Fruit fly (Drosophila melanogaster) whole organism, embryonic: ENCODE measurements around the gene Ids.

Experiments used
- Asciz ChIP-seq: fragments of 200-800 bp; sonication (Bioruptor generic); optimal IDR thresholded peaks from 2 replicates; lab custom pipeline; 2017; ENCODE audit warnings: missing biosample characterization, mild to moderate bottlenecking, missing genetic modification characterization, missing genetic modification reagents
- Bgb ChIP-seq: fragments of 200-800 bp; sonication (Bioruptor generic); IDR thresholded peaks from 2 replicates; pipeline ENCODE4 v1.3.6; 2022; ENCODE audit warnings: missing biosample characterization, missing genetic modification characterization; ENCODE audit not compliant: partially characterized antibody
- Blimp-1 ChIP-seq: fragments of 200-800 bp; sonication (Bioruptor generic); optimal IDR thresholded peaks from 3 replicates; lab custom pipeline; 2018; ENCODE audit warnings: missing biosample characterization, missing genetic modification characterization, mild to moderate bottlenecking, moderate library complexity, missing genetic modification reagents
- CG10366 ChIP-seq: fragments of 200-800 bp; sonication (Bioruptor generic); IDR thresholded peaks from 2 replicates; pipeline ENCODE4 v1.3.6; 2022; ENCODE audit warnings: missing biosample characterization, missing genetic modification characterization
- CG10462 ChIP-seq: fragments of 200-800 bp; sonication (Bioruptor generic); optimal IDR thresholded peaks from 2 replicates; lab custom pipeline; 2016; ENCODE audit warnings: missing biosample characterization, missing genetic modification characterization
- CG10543 ChIP-seq: fragments of 200-800 bp; sonication (Bioruptor generic); optimal IDR thresholded peaks from 3 replicates; lab custom pipeline; 2017; ENCODE audit warnings: missing biosample characterization, mild to moderate bottlenecking, missing genetic modification characterization, moderate library complexity
- CG11695 ChIP-seq: fragments of 200-800 bp; sonication (Bioruptor generic); IDR thresholded peaks from 3 replicates; pipeline ENCODE4 v1.3.6; 2022; ENCODE audit warnings: missing biosample characterization, missing genetic modification characterization
- CG12071 ChIP-seq: fragments of 200-800 bp; sonication (Bioruptor generic); optimal IDR thresholded peaks from 3 replicates; lab custom pipeline; 2018; ENCODE audit warnings: missing biosample characterization, mild to moderate bottlenecking, missing genetic modification characterization
- CG12219 ChIP-seq: fragments of 200-800 bp; sonication (Bioruptor generic); optimal IDR thresholded peaks from 3 replicates; lab custom pipeline; 2018; ENCODE audit warnings: missing biosample characterization, mild to moderate bottlenecking, missing genetic modification characterization
- CG12391 ChIP-seq: fragments of 200-800 bp; sonication (Bioruptor generic); optimal IDR thresholded peaks from 3 replicates; lab custom pipeline; 2018; ENCODE audit warnings: missing biosample characterization, mild to moderate bottlenecking, missing genetic modification characterization, moderate library complexity
- CG14710 ChIP-seq: fragments of 200-800 bp; sonication (Bioruptor generic); optimal IDR thresholded peaks from 3 replicates; lab custom pipeline; 2019; ENCODE audit warnings: missing biosample characterization, mild to moderate bottlenecking, missing genetic modification characterization, moderate library complexity
- CG1647 ChIP-seq: fragments of 200-800 bp; sonication (Bioruptor generic); optimal IDR thresholded peaks from 3 replicates; lab custom pipeline; 2016; ENCODE audit warnings: missing biosample characterization, missing genetic modification characterization
- CG30020 ChIP-seq: fragments of 200-800 bp; optimal IDR thresholded peaks from 2 replicates; lab custom pipeline; 2019; ENCODE audit warnings: missing biosample characterization, mild to moderate bottlenecking, missing genetic modification characterization, moderate library complexity
- CG30403 ChIP-seq: fragments of 200-800 bp; sonication (Bioruptor generic); optimal IDR thresholded peaks from 3 replicates; lab custom pipeline; 2016; ENCODE audit warnings: missing biosample characterization, missing genetic modification characterization
- CG6689 ChIP-seq: fragments of 200-800 bp; sonication (Bioruptor generic); IDR thresholded peaks from 2 replicates; pipeline ENCODE4 v1.3.6; 2022; ENCODE audit warnings: missing biosample characterization, missing genetic modification characterization
- CG6813 ChIP-seq: fragments of 200-800 bp; sonication (Bioruptor generic); optimal IDR thresholded peaks from 2 replicates; lab custom pipeline; 2017; ENCODE audit warnings: missing biosample characterization, missing genetic modification characterization, mild to moderate bottlenecking, moderate library complexity, missing genetic modification reagents
- CG8089 ChIP-seq: fragments of 200-800 bp; sonication (Bioruptor generic); optimal IDR thresholded peaks from 3 replicates; lab custom pipeline; 2016; ENCODE audit warnings: missing biosample characterization, missing genetic modification characterization
- CG8388 ChIP-seq: fragments of 200-800 bp; sonication (Bioruptor generic); optimal IDR thresholded peaks from 2 replicates; lab custom pipeline; 2019; ENCODE audit warnings: missing biosample characterization, mild to moderate bottlenecking, missing genetic modification characterization, moderate library complexity
- Camta ChIP-seq: fragments of 200-800 bp; sonication (Bioruptor generic); optimal IDR thresholded peaks from 2 replicates; lab custom pipeline; 2016; ENCODE audit warnings: missing biosample characterization, missing genetic modification characterization
- Chrac-16 ChIP-seq: fragments of 200-800 bp; sonication (Bioruptor generic); optimal IDR thresholded peaks from 3 replicates; lab custom pipeline; 2016; ENCODE audit warnings: missing biosample characterization, missing genetic modification characterization
- Doc3 ChIP-seq: fragments of 200-800 bp; sonication (Bioruptor generic); IDR thresholded peaks from 3 replicates; pipeline ENCODE4 v1.3.6; 2022; ENCODE audit warnings: missing biosample characterization, missing genetic modification characterization; ENCODE audit not compliant: partially characterized antibody
- Dref ChIP-seq: fragments of 200-800 bp; sonication (Bioruptor generic); IDR thresholded peaks from 2 replicates; pipeline ENCODE4 v1.3.6; 2022; ENCODE audit warnings: missing biosample characterization, missing genetic modification characterization
- HHEX ChIP-seq: fragments of 200-800 bp; sonication (Bioruptor generic); optimal IDR thresholded peaks from 3 replicates; lab custom pipeline; 2017; ENCODE audit warnings: missing biosample characterization, mild to moderate bottlenecking, missing genetic modification characterization, missing genetic modification reagents
- Hr78 ChIP-seq, 2 experiments: fragments of 200-800 bp in 1 of 2; fragments of >200 bp in 1 of 2; sonication (Bioruptor generic) in 1 of 2; optimal IDR thresholded peaks; 2 replicates each; lab custom pipeline; 2017 to 2019; ENCODE audit warnings: missing biosample characterization in 2 of 2, missing genetic modification characterization in 2 of 2, mild to moderate bottlenecking in 1 of 2, moderate library complexity in 1 of 2
- Med ChIP-seq: fragments of 200-800 bp; sonication (Bioruptor generic); peaks from one replicate; lab custom pipeline; 2016; ENCODE audit warnings: missing biosample characterization, missing genetic modification characterization, mild to moderate bottlenecking, inconsistent platforms, moderate library complexity
- Myb ChIP-seq: fragments of 200-800 bp; sonication (Bioruptor generic); optimal IDR thresholded peaks from 2 replicates; lab custom pipeline; 2016; ENCODE audit warnings: missing biosample characterization, missing genetic modification characterization
- Nf-YA ChIP-seq: fragments of 200-800 bp; sonication (Bioruptor generic); IDR thresholded peaks from 2 replicates; pipeline ENCODE4 v1.3.6; 2022; ENCODE audit warnings: missing biosample characterization, missing genetic modification characterization
- Oli ChIP-seq: fragments of 200-800 bp; sonication (Bioruptor generic); optimal IDR thresholded peaks from 2 replicates; lab custom pipeline; 2018; ENCODE audit warnings: missing biosample characterization, mild to moderate bottlenecking, missing genetic modification characterization, moderate library complexity
- Scr ChIP-seq: fragments of 200-800 bp; sonication (Bioruptor generic); IDR thresholded peaks from 2 replicates; pipeline ENCODE4 v1.3.6; 2022; ENCODE audit warnings: missing biosample characterization, missing genetic modification characterization; ENCODE audit not compliant: partially characterized antibody
- Sox102F ChIP-seq: fragments of 200-800 bp; sonication (Bioruptor generic); optimal IDR thresholded peaks from 2 replicates; lab custom pipeline; 2018; ENCODE audit warnings: missing biosample characterization, mild to moderate bottlenecking, missing genetic modification characterization, moderate library complexity
- Spps ChIP-seq: fragments of 200-800 bp; sonication (Bioruptor generic); optimal IDR thresholded peaks from 2 replicates; lab custom pipeline; 2018; ENCODE audit warnings: missing biosample characterization, mild to moderate bottlenecking, missing genetic modification characterization
- Ssrp ChIP-seq: fragments of 200-800 bp; sonication (Bioruptor generic); optimal IDR thresholded peaks from 2 replicates; lab custom pipeline; 2018; ENCODE audit warnings: missing biosample characterization, mild to moderate bottlenecking, missing genetic modification characterization, moderate library complexity
- abd-A ChIP-seq: fragments of 200-800 bp; sonication (Bioruptor generic); optimal IDR thresholded peaks from 3 replicates; lab custom pipeline; 2019; ENCODE audit warnings: missing biosample characterization, mild to moderate bottlenecking, missing genetic modification characterization, moderate library complexity
- ap ChIP-seq: fragments of 200-800 bp; sonication (Bioruptor generic); IDR thresholded peaks from 2 replicates; pipeline ENCODE4 v1.3.6; 2022; ENCODE audit warnings: missing biosample characterization, missing genetic modification characterization
- ara ChIP-seq: fragments of 200-800 bp; sonication (Bioruptor generic); IDR thresholded peaks from 2 replicates; pipeline ENCODE4 v1.3.6; 2022; ENCODE audit warnings: missing biosample characterization, missing genetic modification characterization
- bab2 ChIP-seq: fragments of 200-800 bp; sonication (Bioruptor generic); optimal IDR thresholded peaks from 2 replicates; lab custom pipeline; 2016; ENCODE audit warnings: missing biosample characterization, missing genetic modification characterization
- dimm ChIP-seq: fragments of 200-800 bp; sonication (Bioruptor generic); IDR thresholded peaks from 2 replicates; pipeline ENCODE4 v1.3.6; 2022; ENCODE audit warnings: missing biosample characterization, missing genetic modification characterization
- ftz-f1 ChIP-seq: fragments of 200-800 bp; sonication (Bioruptor generic); optimal IDR thresholded peaks from 2 replicates; lab custom pipeline; 2016; ENCODE audit warnings: missing biosample characterization, missing genetic modification characterization
- hth ChIP-seq: fragments of >200 bp; optimal IDR thresholded peaks from 2 replicates; lab custom pipeline; 2017; ENCODE audit warnings: inconsistent platforms
- lab ChIP-seq: fragments of 200-800 bp; sonication (Bioruptor generic); optimal IDR thresholded peaks from 3 replicates; lab custom pipeline; 2017; ENCODE audit warnings: missing biosample characterization, missing genetic modification characterization, mild to moderate bottlenecking, moderate library complexity, missing genetic modification reagents
- lmd ChIP-seq: fragments of 200-800 bp; sonication (Bioruptor generic); IDR thresholded peaks from 2 replicates; pipeline ENCODE4 v1.3.6; 2022; ENCODE audit warnings: missing biosample characterization, missing genetic modification characterization
- nerfin-2 ChIP-seq: fragments of 200-800 bp; sonication (Bioruptor generic); IDR thresholded peaks from 2 replicates; pipeline ENCODE4 v1.3.6; 2022; ENCODE audit warnings: missing biosample characterization, missing genetic modification characterization; ENCODE audit not compliant: partially characterized antibody
- sna ChIP-seq: fragments of 200-800 bp; sonication (Bioruptor generic); IDR thresholded peaks from 2 replicates; pipeline ENCODE4 v1.3.6; 2022; ENCODE audit warnings: missing biosample characterization, missing genetic modification characterization; ENCODE audit not compliant: partially characterized antibody
- so ChIP-seq: fragments of 200-800 bp; sonication (Bioruptor generic); IDR thresholded peaks from 3 replicates; pipeline ENCODE4 v1.3.6; 2022; ENCODE audit warnings: missing biosample characterization, missing genetic modification characterization
- tna ChIP-seq: fragments of 200-800 bp; sonication (Bioruptor generic); IDR thresholded peaks from 2 replicates; pipeline ENCODE4 v1.3.6; 2022; ENCODE audit warnings: missing biosample characterization, missing genetic modification characterization; ENCODE audit not compliant: partially characterized antibody
- unpg ChIP-seq: fragments of 200-800 bp; sonication (Bioruptor generic); optimal IDR thresholded peaks from 3 replicates; lab custom pipeline; 2018; ENCODE audit warnings: missing biosample characterization, mild to moderate bottlenecking, missing genetic modification characterization, moderate library complexity
- usp ChIP-seq: fragments of >200 bp; optimal IDR thresholded peaks from 2 replicates; lab custom pipeline; 2017; ENCODE audit warnings: missing biosample characterization, missing genetic modification characterization
- yki ChIP-seq: fragments of >200 bp; optimal IDR thresholded peaks from 3 replicates; lab custom pipeline; 2018

The Ids gene

dm6 chr3L:3393951-3394834 is 16.1 kb downstream of the Ids start (continued):
- TF ChIP-seq unpg (GFP tag; lab: Kevin White, UChicago), result peak; percentile 72
- TF ChIP-seq CG12219 (GFP tag; lab: Kevin White, UChicago), result no peak
- no peak for TF ChIP-seq nerfin-2 (GFP tag; lab: Robert Waterston, UW)
- TF ChIP-seq lab, result peak; percentile 56
- TF ChIP-seq Doc3 (GFP tag; lab: Robert Waterston, UW), result no peak
- TF ChIP-seq Dref, result no peak
- peak in 1 of 2 experiments; percentile 80 for TF ChIP-seq Hr78 (GFP tag; optimal IDR thresholded peaks at IDR 0.05; lab: Kevin White, UChicago)
- no peak for TF ChIP-seq Bgb (GFP tag; lab: Robert Waterston, UW)
- TF ChIP-seq tna (GFP tag; lab: Robert Waterston, UW), result no peak
- TF ChIP-seq usp, result no peak
- TF ChIP-seq CG6813 (GFP tag; lab: Kevin White, UChicago), result no peak
- no peak for TF ChIP-seq HHEX (GFP tag; lab: Kevin White, UChicago)
- TF ChIP-seq Med (GFP tag; lab: Kevin White, UChicago), result no peak
- no peak for TF ChIP-seq Ssrp
- TF ChIP-seq yki (lab: Kevin White, UChicago), result no peak
- no peak; the same call in 2 of the 3 replicates for TF ChIP-seq so (GFP tag; lab: Robert Waterston, UW)
- TF ChIP-seq CG14710 (tag; lab: Kevin White, UChicago), result peak; percentile 96
- no peak for TF ChIP-seq CG10462
- TF ChIP-seq ap (GFP tag; lab: Robert Waterston, UW), result peak; percentile 90
- peak; percentile 84 for TF ChIP-seq CG10366 (GFP tag; lab: Robert Waterston, UW)
- no peak for TF ChIP-seq Camta
- TF ChIP-seq CG12391 (tag; lab: Kevin White, UChicago), result peak; percentile 93
- TF ChIP-seq CG12071 (GFP tag; lab: Kevin White, UChicago), result peak; percentile 19
- no peak for TF ChIP-seq Chrac-16 (GFP tag; lab: Kevin White, UChicago)
- TF ChIP-seq hth, result no peak
- no peak for TF ChIP-seq Scr (GFP tag; lab: Robert Waterston, UW)
- peak; percentile 81 for TF ChIP-seq Spps (tag; lab: Kevin White, UChicago)
- no peak; the same call in none of the 2 replicates for TF ChIP-seq CG6689 (GFP tag; lab: Robert Waterston, UW)
- no peak for TF ChIP-seq CG1647 (GFP tag; lab: Kevin White, UChicago)
- TF ChIP-seq Asciz (GFP tag; lab: Kevin White, UChicago), result peak; percentile 79
- TF ChIP-seq Nf-YA (GFP tag; lab: Robert Waterston, UW), result peak; percentile 80
- no peak for TF ChIP-seq CG8089 (GFP tag; lab: Kevin White, UChicago)
- TF ChIP-seq Myb (GFP tag; lab: Kevin White, UChicago), result peak; percentile 26
- TF ChIP-seq CG30403, result peak; percentile 85
- TF ChIP-seq Sox102F, result peak; percentile 82
- peak; percentile 75 for TF ChIP-seq CG30020 (tag; lab: Kevin White, UChicago)
- TF ChIP-seq Blimp-1 (GFP tag; lab: Kevin White, UChicago), result peak; percentile 95
- no peak for TF ChIP-seq CG8388 (GFP tag; lab: Kevin White, UChicago)
- TF ChIP-seq CG10543 (GFP tag; lab: Kevin White, UChicago), result peak; percentile 28
- no peak for TF ChIP-seq sna
- TF ChIP-seq CG11695 (GFP tag; lab: Robert Waterston, UW), result peak; percentile 62; the same call in 2 of the 3 replicates
- TF ChIP-seq abd-A (tag; lab: Kevin White, UChicago), result peak; percentile 40
- peak; percentile 88 for TF ChIP-seq ara
- TF ChIP-seq Oli (tag; lab: Kevin White, UChicago), result no peak
- no peak for TF ChIP-seq ftz-f1 (GFP tag; lab: Kevin White, UChicago)
- peak; percentile 78 for TF ChIP-seq dimm
- TF ChIP-seq bab2 (GFP tag; lab: Kevin White, UChicago), result peak; percentile 77
- TF ChIP-seq lmd (GFP tag; lab: Robert Waterston, UW), result peak; percentile 3; the same call in 1 of the 2 replicates
